Worm (Caenorhabditis elegans) whole organism, mixed stage, embryonic: Measurements from ENCODE around the gene B0244.4.

ENCODE experiments used
- bed-3 ChIP-seq: fragments of 200-800 bp; sonication (Bioruptor generic); optimal IDR thresholded peaks from 3 replicates; lab custom pipeline; 2018; ENCODE audit warnings: mild to moderate bottlenecking, missing genetic modification characterization, moderate library complexity, missing compliant biosample characterization
- lin-13 ChIP-seq: fragments of 150-350 bp; optimal IDR thresholded peaks from 2 replicates; lab custom pipeline; 2014; ENCODE audit warnings: missing biosample characterization, missing genetic modification characterization
- lsy-2 ChIP-seq: fragments of 150-350 bp; optimal IDR thresholded peaks from 2 replicates; lab custom pipeline; 2014; ENCODE audit warnings: missing biosample characterization, missing genetic modification characterization
- mab-5 ChIP-seq: fragments of 150-350 bp; optimal IDR thresholded peaks from 2 replicates; lab custom pipeline; 2014; ENCODE audit warnings: missing biosample characterization, missing genetic modification characterization
- mep-1 ChIP-seq: fragments of 150-350 bp; optimal IDR thresholded peaks from 2 replicates; lab custom pipeline; 2017; ENCODE audit warnings: missing biosample characterization, missing genetic modification reagents, missing genetic modification characterization, inconsistent platforms
- mls-2 ChIP-seq: sonication (generic microtip); optimal IDR thresholded peaks from 2 replicates; lab custom pipeline; 2016; ENCODE audit warnings: mild to moderate bottlenecking, missing genetic modification characterization, moderate library complexity, missing compliant biosample characterization
- nhr-237 ChIP-seq: fragments of 150-350 bp; optimal IDR thresholded peaks from 2 replicates; lab custom pipeline; 2014; ENCODE audit warnings: missing biosample characterization, missing genetic modification characterization
- nhr-76 ChIP-seq: sonication (generic microtip); optimal IDR thresholded peaks from 2 replicates; lab custom pipeline; 2017; ENCODE audit warnings: missing biosample characterization, missing genetic modification characterization
- pha-4 ChIP-seq: fragments of 150-350 bp; optimal IDR thresholded peaks from 2 replicates; lab custom pipeline; 2018; ENCODE audit warnings: missing biosample characterization, missing genetic modification reagents, missing genetic modification characterization
- snpc-4 ChIP-seq: fragments of 150-350 bp; optimal IDR thresholded peaks from 2 replicates; lab custom pipeline; 2014; ENCODE audit warnings: missing biosample characterization, missing genetic modification characterization
- unc-62 ChIP-seq: fragments of 150-350 bp; optimal IDR thresholded peaks from 2 replicates; lab custom pipeline; 2014; ENCODE audit warnings: missing biosample characterization, missing genetic modification reagents, missing genetic modification characterization
- ztf-11 ChIP-seq: fragments of 150-350 bp; optimal IDR thresholded peaks from 2 replicates; lab custom pipeline; 2014; ENCODE audit warnings: missing biosample characterization, missing genetic modification characterization

DNA sequence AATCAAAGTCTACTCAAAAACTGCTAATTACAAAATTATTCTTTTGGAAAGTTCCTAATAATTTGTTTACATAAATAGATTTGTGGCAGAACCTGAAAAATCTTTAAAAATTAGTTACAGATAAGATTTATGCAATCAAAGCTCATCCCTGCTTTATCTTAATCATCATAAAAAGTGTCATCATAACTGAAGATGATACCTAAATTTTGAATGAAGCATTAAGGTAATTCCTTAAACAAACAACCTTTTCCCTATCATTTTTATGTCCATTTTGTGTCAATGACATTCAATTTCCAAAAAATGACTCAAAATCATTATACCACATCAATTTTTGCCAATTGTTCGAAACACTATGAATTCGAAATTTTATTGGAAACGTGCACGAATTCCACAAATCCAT, 9.6 kb upstream of the B0244.4 start, which contains the start of gene B0244.6:
- TF ChIP-seq mep-1 (tag; lab: Kevin White, UChicago) (no peak), bed-3 (GFP tag; lab: Kevin White, UChicago) (no peak), lsy-2 (no peak), snpc-4 (no peak), unc-62 (GFP tag; lab: Kevin White, UChicago) (no peak), nhr-237 (tag; lab: Kevin White, UChicago) (no peak), lin-13 (tag; lab: Kevin White, UChicago) (no peak), ztf-11 (tag; lab: Kevin White, UChicago) (no peak), nhr-76 (tag; lab: Kevin White, UChicago) (no peak), mab-5 (tag; lab: Kevin White, UChicago) (no peak), mls-2 (no peak), pha-4 (tag; lab: Kevin White, UChicago) (no peak)
